Fruit fly (Drosophila melanogaster) whole organism, embryonic: ENCODE data around the gene CG14280.

Source experiments
- ATbp ChIP-seq: fragments of 200-800 bp; sonication (Bioruptor generic); optimal IDR thresholded peaks from 2 replicates; lab custom pipeline; 2017; ENCODE audit warnings: missing biosample characterization, mild to moderate bottlenecking, missing genetic modification characterization, missing genetic modification reagents
- Adf1 ChIP-seq: fragments of 200-800 bp; sonication (Bioruptor generic); IDR thresholded peaks from 2 replicates; pipeline ENCODE4 v1.3.6; 2022; ENCODE audit warnings: missing biosample characterization, missing genetic modification characterization
- Bgb ChIP-seq: fragments of 200-800 bp; sonication (Bioruptor generic); IDR thresholded peaks from 2 replicates; pipeline ENCODE4 v1.3.6; 2022; ENCODE audit warnings: missing biosample characterization, missing genetic modification characterization; ENCODE audit not compliant: partially characterized antibody
- CG1024 ChIP-seq: fragments of 200-800 bp; sonication (Bioruptor generic); IDR thresholded peaks from 2 replicates; pipeline ENCODE4 v1.3.6; 2022; ENCODE audit warnings: missing biosample characterization, missing genetic modification characterization
- CG10565 ChIP-seq: fragments of 200-800 bp; sonication (Bioruptor generic); optimal IDR thresholded peaks from 3 replicates; lab custom pipeline; 2016; ENCODE audit warnings: missing biosample characterization, mild to moderate bottlenecking, missing genetic modification characterization
- CG10979 ChIP-seq: fragments of 200-800 bp; sonication (Bioruptor generic); optimal IDR thresholded peaks from 2 replicates; lab custom pipeline; 2018; ENCODE audit warnings: missing biosample characterization, mild to moderate bottlenecking, missing genetic modification characterization, moderate library complexity
- CG11696 ChIP-seq: fragments of 200-800 bp; sonication (Bioruptor generic); IDR thresholded peaks from 2 replicates; pipeline ENCODE4 v1.3.6; 2022; ENCODE audit warnings: missing biosample characterization, missing genetic modification characterization
- CG1233 ChIP-seq: fragments of 200-800 bp; sonication (Bioruptor generic); optimal IDR thresholded peaks from 4 replicates; lab custom pipeline; 2018; ENCODE audit warnings: missing biosample characterization, mild to moderate bottlenecking, missing genetic modification characterization
- CG13287 ChIP-seq: fragments of 200-800 bp; sonication (Bioruptor generic); IDR thresholded peaks from 2 replicates; pipeline ENCODE4 v1.3.6; 2022; ENCODE audit warnings: missing biosample characterization, missing genetic modification characterization; ENCODE audit not compliant: partially characterized antibody
- CG13624 ChIP-seq: fragments of 200-800 bp; sonication (Bioruptor generic); optimal IDR thresholded peaks from 2 replicates; lab custom pipeline; 2016; ENCODE audit warnings: missing biosample characterization, missing genetic modification characterization
- CG13775 ChIP-seq: fragments of 200-800 bp; sonication (Bioruptor generic); optimal IDR thresholded peaks from 3 replicates; lab custom pipeline; 2017; ENCODE audit warnings: missing biosample characterization, mild to moderate bottlenecking, missing genetic modification characterization
- CG15073 ChIP-seq: fragments of 200-800 bp; sonication (Bioruptor generic); optimal IDR thresholded peaks from 2 replicates; lab custom pipeline; 2016; ENCODE audit warnings: missing biosample characterization, missing genetic modification characterization
- CG31224 ChIP-seq: fragments of 200-800 bp; sonication (Bioruptor generic); IDR thresholded peaks from 2 replicates; pipeline ENCODE4 v1.3.6; 2022; ENCODE audit warnings: missing biosample characterization, missing genetic modification characterization
- CG31441 ChIP-seq: fragments of 200-800 bp; sonication (Bioruptor generic); IDR thresholded peaks from 2 replicates; pipeline ENCODE4 v1.3.6; 2022; ENCODE audit warnings: missing biosample characterization, missing genetic modification characterization
- CG33213 ChIP-seq: fragments of 200-800 bp; sonication (Bioruptor generic); optimal IDR thresholded peaks from 3 replicates; lab custom pipeline; 2016; ENCODE audit warnings: missing biosample characterization, missing genetic modification characterization
- CG4328 ChIP-seq: fragments of 200-800 bp; sonication (Bioruptor generic); optimal IDR thresholded peaks from 3 replicates; lab custom pipeline; 2017; ENCODE audit warnings: missing biosample characterization, missing genetic modification reagents, missing genetic modification characterization
- CG6813 ChIP-seq: fragments of 200-800 bp; sonication (Bioruptor generic); optimal IDR thresholded peaks from 2 replicates; lab custom pipeline; 2017; ENCODE audit warnings: missing biosample characterization, missing genetic modification characterization, mild to moderate bottlenecking, moderate library complexity, missing genetic modification reagents
- CG7928 ChIP-seq: fragments of 200-800 bp; sonication (Bioruptor generic); optimal IDR thresholded peaks from 2 replicates; lab custom pipeline; 2017; ENCODE audit warnings: missing biosample characterization, mild to moderate bottlenecking, missing genetic modification characterization
- CG8388 ChIP-seq: fragments of 200-800 bp; sonication (Bioruptor generic); optimal IDR thresholded peaks from 2 replicates; lab custom pipeline; 2019; ENCODE audit warnings: missing biosample characterization, mild to moderate bottlenecking, missing genetic modification characterization, moderate library complexity
- CG9876 ChIP-seq: fragments of 200-800 bp; sonication (Bioruptor generic); optimal IDR thresholded peaks from 2 replicates; lab custom pipeline; 2016; ENCODE audit warnings: missing biosample characterization, missing genetic modification characterization
- CrebB ChIP-seq: fragments of 200-800 bp; sonication (Bioruptor generic); optimal IDR thresholded peaks from 3 replicates; lab custom pipeline; 2018; ENCODE audit warnings: missing biosample characterization, mild to moderate bottlenecking, missing genetic modification characterization
- Doc2 ChIP-seq: fragments of 200-800 bp; sonication (Bioruptor generic); IDR thresholded peaks from 2 replicates; pipeline ENCODE4 v1.3.6; 2022; ENCODE audit warnings: missing biosample characterization, missing genetic modification characterization
- Dref ChIP-seq: fragments of 200-800 bp; sonication (Bioruptor generic); IDR thresholded peaks from 2 replicates; pipeline ENCODE4 v1.3.6; 2022; ENCODE audit warnings: missing biosample characterization, missing genetic modification characterization
- Hey ChIP-seq: fragments of 200-800 bp; sonication (Bioruptor generic); optimal IDR thresholded peaks from 3 replicates; lab custom pipeline; 2018; ENCODE audit warnings: missing biosample characterization, mild to moderate bottlenecking, missing genetic modification characterization
- HmgD ChIP-seq: fragments of 200-800 bp; sonication (Bioruptor generic); optimal IDR thresholded peaks from 3 replicates; lab custom pipeline; 2016; ENCODE audit warnings: missing biosample characterization, missing genetic modification characterization
- HmgZ ChIP-seq: fragments of 200-800 bp; sonication (Bioruptor generic); optimal IDR thresholded peaks from 2 replicates; lab custom pipeline; 2018; ENCODE audit warnings: missing biosample characterization, mild to moderate bottlenecking, missing genetic modification characterization
- Hr78 ChIP-seq, 2 experiments: fragments of 200-800 bp in 1 of 2; fragments of >200 bp in 1 of 2; sonication (Bioruptor generic) in 1 of 2; optimal IDR thresholded peaks; 2 replicates each; lab custom pipeline; 2017 to 2019; ENCODE audit warnings: missing biosample characterization in 2 of 2, missing genetic modification characterization in 2 of 2, mild to moderate bottlenecking in 1 of 2, moderate library complexity in 1 of 2
- Lhr ChIP-seq: fragments of 200-800 bp; sonication (Bioruptor generic); optimal IDR thresholded peaks from 3 replicates; lab custom pipeline; 2017; ENCODE audit warnings: mild to moderate bottlenecking, missing biosample characterization, missing genetic modification reagents, missing genetic modification characterization
- Mes4 ChIP-seq: fragments of 200-800 bp; sonication (Bioruptor generic); optimal IDR thresholded peaks from 2 replicates; lab custom pipeline; 2016; ENCODE audit warnings: missing biosample characterization, missing genetic modification characterization
- Optix ChIP-seq: fragments of 200-800 bp; sonication (Bioruptor generic); IDR thresholded peaks from 3 replicates; pipeline ENCODE4 v1.3.6; 2022; ENCODE audit warnings: missing biosample characterization, missing genetic modification characterization
- Ravus ChIP-seq: fragments of 200-800 bp; sonication (Bioruptor generic); IDR thresholded peaks from 2 replicates; pipeline ENCODE4 v1.3.6; 2022; ENCODE audit warnings: missing biosample characterization, missing genetic modification characterization
- Scr ChIP-seq: fragments of 200-800 bp; sonication (Bioruptor generic); IDR thresholded peaks from 2 replicates; pipeline ENCODE4 v1.3.6; 2022; ENCODE audit warnings: missing biosample characterization, missing genetic modification characterization; ENCODE audit not compliant: partially characterized antibody
- bbx ChIP-seq: fragments of 200-800 bp; sonication (Bioruptor generic); IDR thresholded peaks from 2 replicates; pipeline ENCODE4 v1.3.6; 2022; ENCODE audit warnings: missing biosample characterization, missing genetic modification characterization; ENCODE audit not compliant: partially characterized antibody
- chif ChIP-seq, 2 experiments: fragments of 200-800 bp; sonication (Bioruptor generic); optimal IDR thresholded peaks; 3 replicates each; lab custom pipeline; 2016; ENCODE audit warnings: missing biosample characterization in 2 of 2, missing genetic modification characterization in 2 of 2
- ci ChIP-seq: fragments of 200-800 bp; sonication (Bioruptor generic); IDR thresholded peaks from 3 replicates; pipeline ENCODE4 v1.3.6; 2022; ENCODE audit warnings: missing biosample characterization, missing genetic modification characterization
- cwo ChIP-seq: fragments of 200-800 bp; sonication (Bioruptor generic); optimal IDR thresholded peaks from 3 replicates; lab custom pipeline; 2017; ENCODE audit warnings: missing biosample characterization, missing genetic modification characterization, mild to moderate bottlenecking, moderate library complexity, missing genetic modification reagents
- da ChIP-seq: fragments of 200-800 bp; sonication (Bioruptor generic); optimal IDR thresholded peaks from 2 replicates; lab custom pipeline; 2016; ENCODE audit warnings: missing biosample characterization, missing genetic modification characterization
- dpn ChIP-seq, 2 experiments: fragments of 200-800 bp; sonication (Bioruptor generic); optimal IDR thresholded peaks; 3 replicates each; lab custom pipeline; 2016; ENCODE audit warnings: missing biosample characterization in 2 of 2, missing genetic modification characterization in 2 of 2
- ems ChIP-seq: fragments of 200-800 bp; sonication (Bioruptor generic); optimal IDR thresholded peaks from 3 replicates; lab custom pipeline; 2016; ENCODE audit warnings: missing biosample characterization, missing genetic modification characterization
- ewg ChIP-seq: fragments of 200-800 bp; sonication (Bioruptor generic); optimal IDR thresholded peaks from 3 replicates; lab custom pipeline; 2017; ENCODE audit warnings: mild to moderate bottlenecking, missing biosample characterization, missing genetic modification reagents, missing genetic modification characterization
- fd102C ChIP-seq: fragments of 200-800 bp; sonication (Bioruptor generic); optimal IDR thresholded peaks from 2 replicates; lab custom pipeline; 2018; ENCODE audit warnings: missing biosample characterization, mild to moderate bottlenecking, missing genetic modification characterization, moderate library complexity
- fu2 ChIP-seq: fragments of 200-800 bp; sonication (Bioruptor generic); optimal IDR thresholded peaks from 2 replicates; lab custom pipeline; 2016; ENCODE audit warnings: missing biosample characterization, missing genetic modification characterization
- her ChIP-seq: fragments of 200-800 bp; sonication (Bioruptor generic); optimal IDR thresholded peaks from 2 replicates; lab custom pipeline; 2016; ENCODE audit warnings: missing biosample characterization, missing genetic modification characterization
- pan ChIP-seq, 4 experiments: fragments of >200 bp in 3 of 4; fragments of 200-800 bp in 1 of 4; sonication (Bioruptor generic) in 1 of 4; optimal IDR thresholded peaks in 3 of 4; IDR thresholded peaks in 1 of 4; 2 replicates each; pipeline versions ENCODE4 v1.3.6 to Lab custom; 2017 to 2022; ENCODE audit warnings: missing biosample characterization in 2 of 4, missing genetic modification characterization in 2 of 4, mixed read lengths in 1 of 4
- phol ChIP-seq: fragments of 200-800 bp; sonication (Bioruptor generic); optimal IDR thresholded peaks from 3 replicates; lab custom pipeline; 2018; ENCODE audit warnings: missing biosample characterization, mild to moderate bottlenecking, missing genetic modification characterization, moderate library complexity
- pros ChIP-seq: fragments of 200-800 bp; sonication (Bioruptor generic); optimal IDR thresholded peaks from 3 replicates; lab custom pipeline; 2019; ENCODE audit warnings: missing biosample characterization, mild to moderate bottlenecking, missing genetic modification characterization, moderate library complexity
- sens-2 ChIP-seq: fragments of 200-800 bp; sonication (Bioruptor generic); IDR thresholded peaks from 2 replicates; pipeline ENCODE4 v1.3.6; 2022; ENCODE audit warnings: missing biosample characterization, missing genetic modification characterization
- tx ChIP-seq: fragments of 200-800 bp; sonication (Bioruptor generic); optimal IDR thresholded peaks from 2 replicates; lab custom pipeline; 2016; ENCODE audit warnings: missing biosample characterization, missing genetic modification characterization

CG14280 gene

DNA sequence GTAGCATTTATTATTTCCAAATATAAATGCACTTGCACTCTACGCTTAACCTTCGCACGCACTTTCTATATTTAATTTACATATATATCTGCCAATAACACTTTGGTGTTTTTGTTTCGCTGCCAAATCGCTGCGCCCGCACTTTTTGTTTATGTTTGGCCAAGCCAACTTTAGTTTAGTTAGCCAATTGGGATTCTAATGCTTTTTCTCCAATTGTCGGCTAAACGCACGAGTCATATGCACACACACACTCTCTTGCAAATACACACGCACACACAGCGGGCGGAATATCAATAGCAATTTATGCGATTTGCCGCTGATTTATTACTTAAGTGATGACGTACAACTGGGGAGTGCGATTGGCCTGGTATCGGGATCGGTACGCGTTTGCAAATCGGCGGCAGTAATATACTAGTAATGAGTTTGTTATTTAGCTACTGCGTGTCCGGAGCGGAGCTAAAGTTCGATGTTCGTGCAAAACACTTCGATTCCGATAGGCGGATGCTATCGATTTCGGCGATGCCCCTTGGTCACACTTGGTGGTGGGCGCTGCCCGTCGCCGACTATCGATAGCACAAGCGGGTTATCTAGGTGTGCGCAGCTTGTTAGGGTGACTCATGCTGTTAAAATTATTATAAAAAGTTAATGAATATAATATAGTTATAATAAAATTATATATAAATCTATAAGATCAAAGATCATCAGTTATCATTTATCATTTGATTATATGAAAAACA, 30.3 kb upstream of the CG14280 start, which contains the start of gene vib (continued):
- peak; percentile 18 for TF ChIP-seq CG6813 (GFP tag; lab: Kevin White, UChicago)
- TF ChIP-seq Adf1 (GFP tag; lab: Robert Waterston, UW): peak; percentile 78
- TF ChIP-seq sens-2: peak; percentile 27; the same call in 1 of the 2 replicates
- peak; percentile 45 for TF ChIP-seq her
- no peak for TF ChIP-seq CG15073 (GFP tag; lab: Kevin White, UChicago)
- peak; percentile 82 for TF ChIP-seq ci
- TF ChIP-seq HmgZ (tag; lab: Kevin White, UChicago): peak; percentile 69
- peak; percentile 39 for TF ChIP-seq CG13775
- TF ChIP-seq tx: no peak
- peak; percentile 90 for TF ChIP-seq Scr (GFP tag; lab: Robert Waterston, UW)
- TF ChIP-seq Hr78 (GFP tag; optimal IDR thresholded peaks at IDR 0.05; lab: Kevin White, UChicago): no peak
- TF ChIP-seq CG1024: 0 out of 2 replicates have a peak, but pooled peaks have one; percentile 34
- no peak for TF ChIP-seq fu2 (GFP tag; lab: Kevin White, UChicago)
- no peak for TF ChIP-seq chif (GFP tag; optimal IDR thresholded peaks at IDR 0.05; lab: Kevin White, UChicago)
- TF ChIP-seq CG7928 (GFP tag; lab: Kevin White, UChicago): no peak
- peak; percentile 44 for TF ChIP-seq CrebB (tag; lab: Kevin White, UChicago)
- TF ChIP-seq pan (optimal IDR thresholded peaks at IDR 0.05; lab: Kevin White, UChicago): no peak
- TF ChIP-seq pan (GFP tag; optimal IDR thresholded peaks at IDR 0.05 in 1 of 2, IDR thresholded peaks at IDR 0.05 in 1 of 2): peak in 1 of 2 experiments; percentile 35
- TF ChIP-seq CG11696: 0 out of 2 replicates have a peak, but pooled peaks have one; percentile 36
- TF ChIP-seq CG13287: peak; percentile 93
- peak; percentile 36 for TF ChIP-seq CG8388 (GFP tag; lab: Kevin White, UChicago)
- TF ChIP-seq Dref (GFP tag; lab: Robert Waterston, UW): peak; percentile 100
- no peak for TF ChIP-seq pros (GFP tag; lab: Kevin White, UChicago)
- TF ChIP-seq CG9876 (GFP tag; lab: Kevin White, UChicago): no peak
- TF ChIP-seq Optix (GFP tag; lab: Robert Waterston, UW): no peak; the same call in 2 of the 3 replicates
- peak; percentile 45 for TF ChIP-seq phol (tag; lab: Kevin White, UChicago)
- TF ChIP-seq CG31224 (GFP tag; lab: Robert Waterston, UW): peak; percentile 36; the same call in 1 of the 2 replicates
- TF ChIP-seq Mes4 (GFP tag; lab: Kevin White, UChicago): no peak
- peak; percentile 24 for TF ChIP-seq CG33213
- TF ChIP-seq Ravus (GFP tag; lab: Robert Waterston, UW): no peak
- no peak for TF ChIP-seq CG10565 (GFP tag; lab: Kevin White, UChicago)
- no peak for TF ChIP-seq da (GFP tag; lab: Kevin White, UChicago)
- peak; percentile 16 for TF ChIP-seq ems
- TF ChIP-seq fd102C (GFP tag; lab: Kevin White, UChicago): no peak
- TF ChIP-seq dpn (GFP tag; optimal IDR thresholded peaks at IDR 0.05; lab: Kevin White, UChicago): peak; percentile 1 to 61
- no peak for TF ChIP-seq CG1233
- peak; percentile 97 for TF ChIP-seq Bgb (GFP tag; lab: Robert Waterston, UW)
- peak; percentile 97 for TF ChIP-seq bbx (GFP tag; lab: Robert Waterston, UW)
- no peak for TF ChIP-seq Hey (tag; lab: Kevin White, UChicago)
- TF ChIP-seq ATbp (GFP tag; lab: Kevin White, UChicago): peak; percentile 1
- TF ChIP-seq cwo (GFP tag; lab: Kevin White, UChicago): peak; percentile 17
- peak; percentile 39 for TF ChIP-seq CG4328 (GFP tag; lab: Kevin White, UChicago)
- TF ChIP-seq CG10979 (tag; lab: Kevin White, UChicago): peak; percentile 53
- peak; percentile 77 for TF ChIP-seq CG31441
- TF ChIP-seq HmgD (GFP tag; lab: Kevin White, UChicago): no peak
- no peak for TF ChIP-seq Doc2 (GFP tag; lab: Robert Waterston, UW)
- TF ChIP-seq CG13624 (GFP tag; lab: Kevin White, UChicago): peak; percentile 14
- peak; percentile 78 for TF ChIP-seq ewg (GFP tag; lab: Kevin White, UChicago)
- peak; percentile 32 for TF ChIP-seq Lhr (GFP tag; lab: Kevin White, UChicago)
